Fruit fly (Drosophila melanogaster) whole organism, embryonic: ENCODE results near the gene tth.

Source experiments
- Ada2b ChIP-seq: fragments of 200-800 bp; sonication (Bioruptor generic); IDR thresholded peaks from 2 replicates; pipeline ENCODE4 v1.3.6; 2022; ENCODE audit warnings: missing biosample characterization, missing genetic modification characterization
- Antp ChIP-seq: fragments of 200-800 bp; sonication (Bioruptor generic); optimal IDR thresholded peaks from 3 replicates; lab custom pipeline; 2016; ENCODE audit warnings: missing biosample characterization, missing genetic modification characterization
- Bdp1 ChIP-seq: fragments of 200-800 bp; sonication (Bioruptor generic); optimal IDR thresholded peaks from 3 replicates; lab custom pipeline; 2016; ENCODE audit warnings: missing biosample characterization, missing genetic modification characterization
- Bgb ChIP-seq: fragments of 200-800 bp; sonication (Bioruptor generic); IDR thresholded peaks from 2 replicates; pipeline ENCODE4 v1.3.6; 2022; ENCODE audit warnings: missing biosample characterization, missing genetic modification characterization; ENCODE audit not compliant: partially characterized antibody
- Bteb2 ChIP-seq: fragments of 200-800 bp; sonication (Bioruptor generic); optimal IDR thresholded peaks from 2 replicates; lab custom pipeline; 2016; ENCODE audit warnings: missing biosample characterization, missing genetic modification characterization
- CG1024 ChIP-seq: fragments of 200-800 bp; sonication (Bioruptor generic); IDR thresholded peaks from 2 replicates; pipeline ENCODE4 v1.3.6; 2022; ENCODE audit warnings: missing biosample characterization, missing genetic modification characterization
- CG11093 ChIP-seq: fragments of 200-800 bp; sonication (Bioruptor generic); IDR thresholded peaks from 3 replicates; pipeline ENCODE4 v1.3.6; 2022; ENCODE audit warnings: missing biosample characterization, missing genetic modification characterization
- CG12155 ChIP-seq: fragments of 200-800 bp; sonication (Bioruptor generic); optimal IDR thresholded peaks from 3 replicates; lab custom pipeline; 2016; ENCODE audit warnings: missing biosample characterization, missing genetic modification characterization
- CG14014 ChIP-seq: fragments of 200-800 bp; sonication (Bioruptor generic); IDR thresholded peaks from 2 replicates; pipeline ENCODE4 v1.3.6; 2022; ENCODE audit warnings: missing biosample characterization, missing genetic modification characterization
- CG14710 ChIP-seq: fragments of 200-800 bp; sonication (Bioruptor generic); optimal IDR thresholded peaks from 3 replicates; lab custom pipeline; 2019; ENCODE audit warnings: missing biosample characterization, mild to moderate bottlenecking, missing genetic modification characterization, moderate library complexity
- CG17568 ChIP-seq: fragments of 200-800 bp; sonication (Bioruptor generic); optimal IDR thresholded peaks from 2 replicates; lab custom pipeline; 2018; ENCODE audit warnings: missing biosample characterization, mild to moderate bottlenecking, missing genetic modification characterization, moderate library complexity
- CG2678 ChIP-seq: fragments of 200-800 bp; sonication (Bioruptor generic); optimal IDR thresholded peaks from 3 replicates; lab custom pipeline; 2019; ENCODE audit warnings: missing biosample characterization, mild to moderate bottlenecking, missing genetic modification characterization, moderate library complexity
- CG4328 ChIP-seq: fragments of 200-800 bp; sonication (Bioruptor generic); optimal IDR thresholded peaks from 3 replicates; lab custom pipeline; 2017; ENCODE audit warnings: missing biosample characterization, missing genetic modification reagents, missing genetic modification characterization
- CG4424 ChIP-seq: fragments of 200-800 bp; sonication (Bioruptor generic); optimal IDR thresholded peaks from 3 replicates; lab custom pipeline; 2016; ENCODE audit warnings: missing biosample characterization, missing genetic modification characterization
- CG5180 ChIP-seq: fragments of 200-800 bp; sonication (Bioruptor generic); optimal IDR thresholded peaks from 3 replicates; lab custom pipeline; 2017; ENCODE audit warnings: missing biosample characterization, missing genetic modification characterization, mild to moderate bottlenecking, moderate library complexity, missing genetic modification reagents
- CG8359 ChIP-seq: fragments of 200-800 bp; sonication (Bioruptor generic); optimal IDR thresholded peaks from 2 replicates; lab custom pipeline; 2017; ENCODE audit warnings: missing biosample characterization, mild to moderate bottlenecking, missing genetic modification characterization, borderline replicate concordance
- CG9817 ChIP-seq: fragments of 200-800 bp; sonication (Bioruptor generic); optimal IDR thresholded peaks from 2 replicates; lab custom pipeline; 2018; ENCODE audit warnings: missing biosample characterization, mild to moderate bottlenecking, missing genetic modification characterization, moderate library complexity
- CG9932 ChIP-seq: fragments of 200-800 bp; sonication (Bioruptor generic); IDR thresholded peaks from 2 replicates; pipeline ENCODE4 v1.3.6; 2022; ENCODE audit warnings: missing biosample characterization, missing genetic modification characterization
- Camta ChIP-seq: fragments of 200-800 bp; sonication (Bioruptor generic); optimal IDR thresholded peaks from 2 replicates; lab custom pipeline; 2016; ENCODE audit warnings: missing biosample characterization, missing genetic modification characterization
- Ets65A ChIP-seq: fragments of 200-800 bp; sonication (Bioruptor generic); peaks from one replicate; lab custom pipeline; 2016; ENCODE audit warnings: missing biosample characterization, missing genetic modification characterization
- Fer1 ChIP-seq: fragments of 200-800 bp; sonication (Bioruptor generic); optimal IDR thresholded peaks from 2 replicates; lab custom pipeline; 2017; ENCODE audit warnings: missing biosample characterization, mild to moderate bottlenecking, missing genetic modification characterization
- Neu2 ChIP-seq: fragments of 200-800 bp; sonication (Bioruptor generic); optimal IDR thresholded peaks from 3 replicates; lab custom pipeline; 2016; ENCODE audit warnings: missing biosample characterization, missing genetic modification characterization, borderline replicate concordance
- Optix ChIP-seq: fragments of 200-800 bp; sonication (Bioruptor generic); IDR thresholded peaks from 3 replicates; pipeline ENCODE4 v1.3.6; 2022; ENCODE audit warnings: missing biosample characterization, missing genetic modification characterization
- Sry-β ChIP-seq: fragments of 200-800 bp; sonication (Bioruptor generic); optimal IDR thresholded peaks from 2 replicates; lab custom pipeline; 2018; ENCODE audit warnings: missing biosample characterization, mild to moderate bottlenecking, missing genetic modification characterization, moderate library complexity
- Stat92E ChIP-seq, 3 experiments: fragments of >200 bp in 2 of 3; fragments of 200-800 bp in 1 of 3; sonication (Bioruptor generic) in 1 of 3; optimal IDR thresholded peaks; 2 replicates each; lab custom pipeline; 2017 to 2019; ENCODE audit warnings: missing biosample characterization in 3 of 3, missing genetic modification characterization in 3 of 3, mild to moderate bottlenecking in 1 of 3, moderate library complexity in 1 of 3
- ac ChIP-seq: fragments of 200-800 bp; sonication (Bioruptor generic); optimal IDR thresholded peaks from 3 replicates; lab custom pipeline; 2017; ENCODE audit warnings: missing biosample characterization, mild to moderate bottlenecking, missing genetic modification characterization
- ara ChIP-seq: fragments of 200-800 bp; sonication (Bioruptor generic); IDR thresholded peaks from 2 replicates; pipeline ENCODE4 v1.3.6; 2022; ENCODE audit warnings: missing biosample characterization, missing genetic modification characterization
- ash1 ChIP-seq: fragments of 200-800 bp; sonication (Bioruptor generic); optimal IDR thresholded peaks from 2 replicates; lab custom pipeline; 2018; ENCODE audit warnings: missing biosample characterization, mild to moderate bottlenecking, missing genetic modification characterization
- br ChIP-seq: fragments of >200 bp; optimal IDR thresholded peaks from 2 replicates; lab custom pipeline; 2017
- cato ChIP-seq: fragments of 200-800 bp; sonication (Bioruptor generic); optimal IDR thresholded peaks from 2 replicates; lab custom pipeline; 2016; ENCODE audit warnings: missing biosample characterization, missing genetic modification characterization, borderline replicate concordance
- chm ChIP-seq: fragments of 200-800 bp; sonication (Bioruptor generic); IDR thresholded peaks from 2 replicates; pipeline ENCODE4 v1.3.6; 2022; ENCODE audit warnings: missing biosample characterization, missing genetic modification characterization
- crp ChIP-seq, 2 experiments: fragments of 200-800 bp; sonication (Bioruptor generic); optimal IDR thresholded peaks; 2 replicates in 1 of 2; 3 replicates in 1 of 2; lab custom pipeline; 2017; ENCODE audit warnings: missing biosample characterization in 2 of 2, missing genetic modification characterization in 2 of 2, mild to moderate bottlenecking in 1 of 2, moderate library complexity in 1 of 2
- dimm ChIP-seq: fragments of 200-800 bp; sonication (Bioruptor generic); IDR thresholded peaks from 2 replicates; pipeline ENCODE4 v1.3.6; 2022; ENCODE audit warnings: missing biosample characterization, missing genetic modification characterization
- dysf ChIP-seq: fragments of 200-800 bp; sonication (Bioruptor generic); IDR thresholded peaks from 3 replicates; pipeline ENCODE4 v1.3.6; 2022; ENCODE audit warnings: missing biosample characterization, missing genetic modification characterization
- emc ChIP-seq: fragments of 200-800 bp; sonication (Bioruptor generic); optimal IDR thresholded peaks from 2 replicates; lab custom pipeline; 2016; ENCODE audit warnings: missing biosample characterization, missing genetic modification characterization
- exex ChIP-seq: fragments of 200-800 bp; sonication (Bioruptor generic); optimal IDR thresholded peaks from 4 replicates; lab custom pipeline; 2018; ENCODE audit warnings: missing biosample characterization, mild to moderate bottlenecking, missing genetic modification characterization, moderate library complexity
- grn ChIP-seq: fragments of 200-800 bp; sonication (Bioruptor generic); optimal IDR thresholded peaks from 3 replicates; lab custom pipeline; 2017; ENCODE audit warnings: missing biosample characterization, missing genetic modification characterization
- gt ChIP-seq: fragments of 200-800 bp; sonication (Bioruptor generic); IDR thresholded peaks from 2 replicates; pipeline ENCODE4 v1.3.6; 2022; ENCODE audit warnings: missing biosample characterization, missing genetic modification characterization
- knrl ChIP-seq: fragments of 200-800 bp; sonication (Bioruptor generic); IDR thresholded peaks from 3 replicates; pipeline ENCODE4 v1.3.6; 2022; ENCODE audit warnings: missing biosample characterization, missing genetic modification characterization; ENCODE audit not compliant: partially characterized antibody
- pan ChIP-seq, 4 experiments: fragments of >200 bp in 3 of 4; fragments of 200-800 bp in 1 of 4; sonication (Bioruptor generic) in 1 of 4; optimal IDR thresholded peaks in 3 of 4; IDR thresholded peaks in 1 of 4; 2 replicates each; pipeline versions ENCODE4 v1.3.6 to Lab custom; 2017 to 2022; ENCODE audit warnings: missing biosample characterization in 2 of 4, missing genetic modification characterization in 2 of 4, mixed read lengths in 1 of 4
- prd ChIP-seq, 3 experiments: fragments of >200 bp in 2 of 3; fragments of 200-800 bp in 1 of 3; sonication (Bioruptor generic) in 1 of 3; optimal IDR thresholded peaks in 2 of 3; IDR thresholded peaks in 1 of 3; 2 replicates in 2 of 3; 3 replicates in 1 of 3; pipeline versions ENCODE4 v1.3.6 to Lab custom; 2017 to 2022; ENCODE audit warnings: missing biosample characterization in 1 of 3, missing genetic modification characterization in 1 of 3
- slou ChIP-seq: fragments of 200-800 bp; sonication (Bioruptor generic); optimal IDR thresholded peaks from 3 replicates; lab custom pipeline; 2016; ENCODE audit warnings: missing biosample characterization, missing genetic modification characterization
- sob ChIP-seq: fragments of 200-800 bp; sonication (Bioruptor generic); IDR thresholded peaks from 2 replicates; pipeline ENCODE4 v1.3.6; 2022; ENCODE audit warnings: missing biosample characterization, missing genetic modification characterization
- tll ChIP-seq, 2 experiments: fragments of 200-800 bp in 1 of 2; fragments of >200 bp in 1 of 2; sonication (Bioruptor generic) in 1 of 2; optimal IDR thresholded peaks; 2 replicates each; lab custom pipeline; 2017 to 2019; ENCODE audit warnings: missing biosample characterization in 2 of 2, missing genetic modification characterization in 2 of 2, mild to moderate bottlenecking in 1 of 2, moderate library complexity in 1 of 2

The tth gene

DNA sequence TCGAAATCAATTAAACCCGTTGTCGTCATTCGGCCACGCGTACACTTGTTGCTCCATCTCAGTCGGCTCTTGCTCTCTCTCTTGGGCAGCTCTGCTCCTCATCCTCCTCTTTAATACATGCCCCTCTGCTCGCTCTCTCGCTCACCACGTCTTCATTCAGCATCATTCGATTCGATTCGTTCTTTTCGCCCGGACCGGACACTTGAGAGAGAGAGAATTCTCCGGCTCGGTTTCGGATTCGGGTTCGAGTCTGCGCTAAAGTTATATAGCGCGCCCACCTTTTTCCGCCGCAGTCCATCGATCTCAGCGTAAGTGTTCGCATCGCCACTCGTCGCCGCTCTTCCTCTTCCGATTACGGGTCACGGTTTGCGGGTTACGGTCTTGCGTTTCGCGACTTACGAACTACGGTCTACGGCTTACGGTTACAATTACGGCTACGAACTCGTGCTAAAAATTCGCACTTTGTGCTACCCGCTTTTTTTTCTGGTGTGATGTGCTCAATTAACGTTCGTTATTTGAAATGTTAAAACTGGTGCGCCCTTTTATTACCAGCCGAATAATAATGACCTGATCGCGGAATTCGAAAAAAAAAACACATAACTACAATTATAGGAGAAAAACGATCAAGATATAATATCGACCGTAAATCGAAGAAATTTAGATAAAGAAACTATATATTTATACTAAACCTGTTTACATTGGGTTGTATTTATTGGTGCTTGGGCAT, 25.7 kb upstream of the tth start (continued):
- TF ChIP-seq dysf (GFP tag; lab: Robert Waterston, UW) (no peak), ac (GFP tag; lab: Kevin White, UChicago) (no peak)

DNA sequence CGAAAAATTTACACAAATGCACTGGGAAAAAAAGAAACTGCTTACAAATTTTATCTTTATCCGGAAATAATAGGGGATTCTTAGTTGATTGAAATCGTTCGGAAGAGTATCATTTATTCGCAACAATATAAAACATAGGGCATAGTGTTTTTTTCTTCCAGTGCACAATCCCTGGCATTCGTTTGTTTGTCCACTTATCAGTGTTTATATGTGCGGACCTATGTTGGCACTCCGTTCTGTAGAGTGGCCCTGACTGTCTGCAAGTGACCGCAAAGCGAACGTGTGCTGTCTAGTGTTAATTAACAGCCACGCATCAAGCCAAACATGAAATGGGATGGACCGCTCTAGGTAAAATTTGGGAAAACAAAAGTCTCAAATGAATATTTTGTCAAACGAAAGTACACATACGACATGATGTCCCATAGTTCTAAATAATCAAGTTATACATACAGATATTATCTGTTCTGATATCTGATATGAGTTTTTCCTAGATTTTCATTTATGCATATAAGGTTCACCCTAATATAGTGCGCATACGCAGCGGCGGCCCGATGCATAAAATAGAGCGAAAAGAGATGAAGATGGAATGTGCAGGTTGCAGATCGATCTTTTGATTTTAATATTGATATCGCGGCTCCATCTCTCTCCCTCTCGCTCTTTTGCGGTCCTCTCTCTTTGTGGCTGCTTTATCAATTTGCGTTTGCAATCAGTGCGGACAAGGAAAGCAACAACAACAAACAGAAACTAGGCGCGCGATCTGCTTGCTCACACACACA, 24.9 kb upstream of the tth start:
- TF ChIP-seq gt (GFP tag; lab: Robert Waterston, UW) (peak; percentile 48; the same call in 1 of the 2 replicates), pan (optimal IDR thresholded peaks at IDR 0.05; lab: Kevin White, UChicago) (no peak), pan (GFP tag; optimal IDR thresholded peaks at IDR 0.05 in 1 of 2, IDR thresholded peaks at IDR 0.05 in 1 of 2) (peak in 1 of 2 experiments; percentile 94), tll (GFP tag; optimal IDR thresholded peaks at IDR 0.05; lab: Kevin White, UChicago) (no peak), slou (GFP tag; lab: Kevin White, UChicago) (peak; percentile 67), CG17568 (GFP tag; lab: Kevin White, UChicago) (peak; percentile 83), ac (GFP tag; lab: Kevin White, UChicago) (peak; percentile 47), CG5180 (GFP tag; lab: Kevin White, UChicago) (peak; percentile 83), dimm (GFP tag; lab: Robert Waterston, UW) (peak; percentile 68), crp (GFP tag; optimal IDR thresholded peaks at IDR 0.05; lab: Kevin White, UChicago) (peak in 1 of 2 experiments; percentile 53), emc (GFP tag; lab: Kevin White, UChicago) (peak; percentile 94), Ada2b (GFP tag; lab: Robert Waterston, UW) (peak; percentile 93), sob (peak; percentile 94), br (no peak), chm (GFP tag; lab: Robert Waterston, UW) (peak; percentile 78), Sry-β (peak; percentile 54), Bdp1 (GFP tag; lab: Kevin White, UChicago) (peak; percentile 87), cato (GFP tag; lab: Kevin White, UChicago) (peak; percentile 90), Fer1 (GFP tag; lab: Kevin White, UChicago) (peak; percentile 92), Neu2 (GFP tag; lab: Kevin White, UChicago) (peak; percentile 86), CG12155 (GFP tag; lab: Kevin White, UChicago) (peak; percentile 91), exex (tag; lab: Kevin White, UChicago) (peak; percentile 53), CG1024 (GFP tag; lab: Robert Waterston, UW) (peak; percentile 87), Camta (GFP tag; lab: Kevin White, UChicago) (peak; percentile 94), Antp (GFP tag; lab: Kevin White, UChicago) (peak; percentile 96), CG11093 (GFP tag; lab: Robert Waterston, UW) (peak; percentile 88), ara (GFP tag; lab: Robert Waterston, UW) (peak; percentile 87), CG9932 (GFP tag; lab: Robert Waterston, UW) (peak; percentile 94), knrl (GFP tag; lab: Robert Waterston, UW) (no peak), prd (optimal IDR thresholded peaks at IDR 0.05; lab: Kevin White, UChicago) (no peak), prd (GFP tag; IDR thresholded peaks at IDR 0.05; lab: Robert Waterston, UW) (peak; percentile 94), Stat92E (GFP tag; optimal IDR thresholded peaks at IDR 0.05; lab: Kevin White, UChicago) (no peak), CG14014 (GFP tag; lab: Robert Waterston, UW) (peak; percentile 95), CG4328 (GFP tag; lab: Kevin White, UChicago) (peak; percentile 78), Bteb2 (GFP tag; lab: Kevin White, UChicago) (peak; percentile 94), CG8359 (GFP tag; lab: Kevin White, UChicago) (peak; percentile 70), Optix (GFP tag; lab: Robert Waterston, UW) (peak; percentile 88), grn (GFP tag; lab: Kevin White, UChicago) (peak; percentile 94), Ets65A (GFP tag; lab: Kevin White, UChicago) (peak; percentile 99), Bgb (GFP tag; lab: Robert Waterston, UW) (no peak), ash1 (GFP tag; lab: Kevin White, UChicago) (peak; percentile 7), CG4424 (GFP tag; lab: Kevin White, UChicago) (peak; percentile 93), CG2678 (peak; percentile 96), CG9817 (peak; percentile 93), CG14710 (tag; lab: Kevin White, UChicago) (peak; percentile 82)
